Worm (Caenorhabditis elegans) whole organism, young adult: ENCODE data around the gene srg-69.
A peak's percentile ranks its signal among the peaks of the same experiment; 100 is the strongest.

ENCODE experiments used
- B0019.2 ChIP-seq: fragments of 200-800 bp; sonication (Bioruptor generic); conservative IDR thresholded peaks from 2 replicates; pipeline ENCODE4 v1.3.6; 2022; ENCODE audit warnings: missing genetic modification reagents, missing genetic modification characterization, missing compliant biosample characterization
- C17E4.6 ChIP-seq: fragments of 200-800 bp; sonication (Bioruptor generic); IDR thresholded peaks from 2 replicates; pipeline ENCODE4 v1.3.6; 2022; ENCODE audit warnings: missing genetic modification reagents, missing genetic modification characterization, missing compliant biosample characterization
- D2030.7 ChIP-seq: fragments of 200-800 bp; sonication (Bioruptor generic); IDR thresholded peaks from 2 replicates; pipeline ENCODE4 v1.3.6; 2022; ENCODE audit warnings: missing genetic modification reagents, missing genetic modification characterization, missing compliant biosample characterization
- F22D6.2 ChIP-seq: sonication (generic microtip); optimal IDR thresholded peaks from 2 replicates; lab custom pipeline; 2016; ENCODE audit warnings: mild to moderate bottlenecking, missing genetic modification characterization, missing compliant biosample characterization
- F33H1.4 ChIP-seq: fragments of 200-800 bp; sonication (Bioruptor generic); IDR thresholded peaks from 2 replicates; pipeline ENCODE4 v1.3.6; 2022; ENCODE audit warnings: missing genetic modification reagents, missing genetic modification characterization, missing compliant biosample characterization
- F49E8.2 ChIP-seq: sonication (generic microtip); optimal IDR thresholded peaks from 3 replicates; lab custom pipeline; 2017; ENCODE audit warnings: missing genetic modification characterization, mild to moderate bottlenecking, missing compliant biosample characterization, antibody characterized with exemption, moderate library complexity; ENCODE audit not compliant: insufficient read depth
- T07F8.4 ChIP-seq: sonication (generic microtip); optimal IDR thresholded peaks from 2 replicates; lab custom pipeline; 2016; ENCODE audit warnings: mild to moderate bottlenecking, missing genetic modification characterization, moderate library complexity, missing compliant biosample characterization
- T26A5.8 ChIP-seq: sonication (generic microtip); optimal IDR thresholded peaks from 2 replicates; lab custom pipeline; 2016; ENCODE audit warnings: missing genetic modification characterization, missing compliant biosample characterization
- Y53F4B.3 ChIP-seq: fragments of 200-800 bp; sonication (Bioruptor generic); IDR thresholded peaks from 2 replicates; pipeline ENCODE4 v1.3.6; 2022; ENCODE audit warnings: missing genetic modification reagents, missing genetic modification characterization, missing compliant biosample characterization
- ZK185.1 ChIP-seq: sonication (generic microtip); optimal IDR thresholded peaks from 2 replicates; lab custom pipeline; 2016; ENCODE audit warnings: mild to moderate bottlenecking, missing genetic modification characterization, missing compliant biosample characterization; ENCODE audit not compliant: poor library complexity, severe bottlenecking
- ama-1 ChIP-seq, 3 experiments: fragments of 150-350 bp in 1 of 3; sonication (generic microtip) in 2 of 3; optimal IDR thresholded peaks; 2 replicates each; lab custom pipeline; 2014 to 2018; ENCODE audit warnings: missing biosample characterization in 2 of 3, missing genetic modification characterization in 2 of 3, missing genetic modification reagents in 2 of 3
- attf-6 ChIP-seq: fragments of 200-800 bp; sonication (Bioruptor generic); IDR thresholded peaks from 2 replicates; pipeline ENCODE4 v1.3.6; 2022; ENCODE audit warnings: missing genetic modification reagents, missing genetic modification characterization, missing compliant biosample characterization
- ceh-40 ChIP-seq: fragments of 200-800 bp; sonication (Bioruptor generic); IDR thresholded peaks from 2 replicates; pipeline ENCODE4 v1.3.6; 2022; ENCODE audit warnings: missing genetic modification characterization, missing compliant biosample characterization
- ceh-58 ChIP-seq: fragments of 200-800 bp; sonication (Bioruptor generic); IDR thresholded peaks from 2 replicates; pipeline ENCODE4 v1.3.6; 2022; ENCODE audit warnings: missing genetic modification characterization, missing compliant biosample characterization
- ceh-79 ChIP-seq: sonication (generic microtip); optimal IDR thresholded peaks from 2 replicates; lab custom pipeline; 2017; ENCODE audit warnings: mild to moderate bottlenecking, missing genetic modification characterization, missing compliant biosample characterization
- egl-18 ChIP-seq: fragments of 200-800 bp; sonication (Bioruptor generic); IDR thresholded peaks from 2 replicates; pipeline ENCODE4 v1.3.6; 2022; ENCODE audit warnings: missing genetic modification reagents, missing genetic modification characterization, missing compliant biosample characterization
- ets-4 ChIP-seq: fragments of 200-800 bp; sonication (Bioruptor generic); optimal IDR thresholded peaks from 2 replicates; lab custom pipeline; 2018; ENCODE audit warnings: mild to moderate bottlenecking, missing genetic modification characterization, missing compliant biosample characterization
- fkh-3 ChIP-seq: sonication (generic microtip); optimal IDR thresholded peaks from 2 replicates; lab custom pipeline; 2016; ENCODE audit warnings: mild to moderate bottlenecking, missing genetic modification characterization, missing compliant biosample characterization
- gei-17 ChIP-seq: fragments of 200-800 bp; sonication (Bioruptor generic); optimal IDR thresholded peaks from 2 replicates; lab custom pipeline; 2018; ENCODE audit warnings: mild to moderate bottlenecking, missing genetic modification characterization, missing compliant biosample characterization
- hlh-26 ChIP-seq: fragments of 200-800 bp; sonication (Bioruptor generic); conservative IDR thresholded peaks from 2 replicates; pipeline ENCODE4 v1.3.6; 2022; ENCODE audit warnings: missing genetic modification reagents, missing genetic modification characterization, missing compliant biosample characterization
- hmg-1.2 ChIP-seq: fragments of 200-800 bp; sonication (Bioruptor generic); IDR thresholded peaks from 2 replicates; pipeline ENCODE4 v1.3.6; 2022; ENCODE audit warnings: missing genetic modification reagents, missing genetic modification characterization, missing compliant biosample characterization
- let-526 ChIP-seq: fragments of 200-800 bp; sonication (Bioruptor generic); IDR thresholded peaks from 2 replicates; pipeline ENCODE4 v1.3.6; 2022; ENCODE audit warnings: missing genetic modification reagents, missing genetic modification characterization, missing compliant biosample characterization
- let-607 ChIP-seq, 2 experiments: fragments of 200-800 bp in 1 of 2; sonication (Bioruptor generic) in 1 of 2; sonication (generic microtip) in 1 of 2; optimal IDR thresholded peaks; 2 replicates each; lab custom pipeline; 2016 to 2018; ENCODE audit warnings: mild to moderate bottlenecking in 2 of 2, missing compliant biosample characterization in 2 of 2, missing genetic modification characterization in 2 of 2, moderate library complexity in 2 of 2, missing genotype in 1 of 2
- lin-26 ChIP-seq: fragments of 200-800 bp; sonication (Bioruptor generic); IDR thresholded peaks from 2 replicates; pipeline ENCODE4 v1.3.6; 2022; ENCODE audit warnings: missing genetic modification reagents, missing genetic modification characterization, missing compliant biosample characterization
- lin-54 ChIP-seq: fragments of 200-800 bp; sonication (Bioruptor generic); optimal IDR thresholded peaks from 2 replicates; lab custom pipeline; 2018; ENCODE audit warnings: mild to moderate bottlenecking, missing genetic modification characterization, missing compliant biosample characterization
- lsl-1 ChIP-seq: fragments of 200-800 bp; sonication (Bioruptor generic); optimal IDR thresholded peaks from 2 replicates; lab custom pipeline; 2018; ENCODE audit warnings: mild to moderate bottlenecking, missing genetic modification characterization, moderate library complexity, missing compliant biosample characterization
- madf-6 ChIP-seq: fragments of 200-800 bp; sonication (Bioruptor generic); IDR thresholded peaks from 2 replicates; pipeline ENCODE4 v1.3.6; 2022; ENCODE audit warnings: missing genetic modification reagents, missing genetic modification characterization, missing compliant biosample characterization
- mxl-1 ChIP-seq: sonication (generic microtip); optimal IDR thresholded peaks from 2 replicates; lab custom pipeline; 2016; ENCODE audit warnings: missing genetic modification characterization, missing compliant biosample characterization
- nfyb-1 ChIP-seq: fragments of 200-800 bp; sonication (Bioruptor generic); IDR thresholded peaks from 2 replicates; pipeline ENCODE4 v1.3.6; 2022; ENCODE audit warnings: missing genetic modification reagents, missing genetic modification characterization, missing compliant biosample characterization
- nhr-179 ChIP-seq: sonication (generic microtip); optimal IDR thresholded peaks from 2 replicates; lab custom pipeline; 2016; ENCODE audit warnings: mild to moderate bottlenecking, missing genetic modification characterization, missing compliant biosample characterization
- nhr-90 ChIP-seq: sonication (generic microtip); optimal IDR thresholded peaks from 2 replicates; lab custom pipeline; 2016; ENCODE audit warnings: missing genotype, mild to moderate bottlenecking, missing genetic modification characterization, missing compliant biosample characterization
- pha-4 ChIP-seq: fragments of 150-350 bp; sonication (generic microtip); optimal IDR thresholded peaks from 2 replicates; lab custom pipeline; 2014; ENCODE audit warnings: missing biosample characterization, missing genetic modification reagents, missing genetic modification characterization
- tbp1 ChIP-seq: fragments of 200-800 bp; sonication (Bioruptor generic); optimal IDR thresholded peaks from 2 replicates; lab custom pipeline; 2018; ENCODE audit warnings: mild to moderate bottlenecking, missing genetic modification characterization, missing compliant biosample characterization
- tbx-9 ChIP-seq: sonication (generic microtip); optimal IDR thresholded peaks from 2 replicates; lab custom pipeline; 2016; ENCODE audit warnings: borderline replicate concordance, missing genetic modification characterization, inconsistent platforms, missing compliant biosample characterization
- zim-3 ChIP-seq: sonication (generic microtip); optimal IDR thresholded peaks from 2 replicates; lab custom pipeline; 2017; ENCODE audit warnings: mild to moderate bottlenecking, missing genetic modification characterization, moderate library complexity, missing compliant biosample characterization

Gene srg-69

ce11 chrII:5340672-5341568 lies 14.6 kb upstream of the srg-69 start (continued):
- TF ChIP-seq B0019.2 (GFP tag; lab: Robert Waterston, UW) (no peak), fkh-3 (tag; lab: Kevin White, UChicago) (no peak), madf-6 (GFP tag; lab: Robert Waterston, UW) (peak; percentile 17; the same call in 1 of the 2 replicates), tbx-9 (tag; lab: Kevin White, UChicago) (no peak), ceh-40 (GFP tag; lab: Robert Waterston, UW) (peak; percentile 64; the same call in 1 of the 2 replicates), lin-54 (GFP tag; lab: Kevin White, UChicago) (no peak), F49E8.2 (tag; lab: Kevin White, UChicago) (no peak), lsl-1 (GFP tag; lab: Kevin White, UChicago) (no peak), C17E4.6 (GFP tag; lab: Robert Waterston, UW) (no peak), let-607 (tag; optimal IDR thresholded peaks at IDR 0.05; lab: Kevin White, UChicago) (no peak), gei-17 (GFP tag; lab: Kevin White, UChicago) (no peak), mxl-1 (tag; lab: Kevin White, UChicago) (no peak), attf-6 (no peak), ets-4 (GFP tag; lab: Kevin White, UChicago) (no peak), F22D6.2 (tag; lab: Kevin White, UChicago) (no peak), ama-1 (optimal IDR thresholded peaks at IDR 0.05; lab: Kevin White, UChicago) (no peak), ama-1 (GFP tag; optimal IDR thresholded peaks at IDR 0.05; lab: Kevin White, UChicago) (peak in 1 of 2 experiments; percentile 19), ZK185.1 (tag; lab: Kevin White, UChicago) (peak; percentile 8), ceh-58 (GFP tag; lab: Robert Waterston, UW) (no peak), F33H1.4 (GFP tag; lab: Robert Waterston, UW) (no peak), D2030.7 (no peak), egl-18 (GFP tag; lab: Robert Waterston, UW) (no peak), T07F8.4 (tag; lab: Kevin White, UChicago) (no peak), zim-3 (tag; lab: Kevin White, UChicago) (no peak), pha-4 (no peak), ceh-79 (no peak)
- TF ChIP-seq, all 124 proteins: peak for 13

ce11 chrII:5341573-5341972 lies 13.9 kb upstream of the srg-69 start:
- no peak for TF ChIP-seq lin-26 (GFP tag; lab: Robert Waterston, UW)
- TF ChIP-seq nhr-179 = no peak
- TF ChIP-seq hlh-26 (GFP tag; lab: Robert Waterston, UW) = no peak
- no peak for TF ChIP-seq let-526 (GFP tag; lab: Robert Waterston, UW)
- no peak for TF ChIP-seq tbp1
- TF ChIP-seq C17E4.6 (GFP tag; lab: Robert Waterston, UW) = no peak
- no peak for TF ChIP-seq egl-18 (GFP tag; lab: Robert Waterston, UW)
- TF ChIP-seq Y53F4B.3 (GFP tag; lab: Robert Waterston, UW) = no peak
- no peak for TF ChIP-seq hmg-1.2 (GFP tag; lab: Robert Waterston, UW)
- no peak for TF ChIP-seq B0019.2 (GFP tag; lab: Robert Waterston, UW)
- TF ChIP-seq T26A5.8 (tag; lab: Kevin White, UChicago) = no peak
- TF ChIP-seq nhr-90 (tag; lab: Kevin White, UChicago) = no peak
- TF ChIP-seq, all 124 proteins: peak for 0

ce11 chrII:5342412-5342811 lies 13.1 kb upstream of the srg-69 start:
- TF ChIP-seq nfyb-1 (GFP tag; lab: Robert Waterston, UW) (0 out of 2 replicates have a peak, but pooled peaks have one; percentile 1), tbx-9 (tag; lab: Kevin White, UChicago) (no peak)
- TF ChIP-seq, all 124 proteins: peak for 1
